Fruit fly (Drosophila melanogaster) S2 (cell line): ENCODE data around the gene mab-21.

Experiments
- CG8478 ChIP-seq: fragments of >200 bp; optimal IDR thresholded peaks from 2 replicates; lab custom pipeline; 2018
- CTCF ChIP-seq, 2 experiments: fragments of >200 bp; optimal IDR thresholded peaks; 2 replicates each; lab custom pipeline; 2018

The mab-21 gene

dm6 chrX:6012976-6013684 is at the start of gene mab-21:
mab-21 (minus strand) TSS chrX:6013181.
- no peak for TF ChIP-seq CG8478 (lab: Kevin White, UChicago)
- TF ChIP-seq CTCF (optimal IDR thresholded peaks at IDR 0.05; lab: Kevin White, UChicago): no peak

dm6 chrX:6062160-6062559 is 49.2 kb upstream of the mab-21 start:
- no peak for TF ChIP-seq CG8478 (lab: Kevin White, UChicago)
- TF ChIP-seq CTCF (optimal IDR thresholded peaks at IDR 0.05; lab: Kevin White, UChicago): no peak

- TF ChIP-seq CTCF (optimal IDR thresholded peaks at IDR 0.05; lab: Kevin White, UChicago) (no peak), CG8478 (lab: Kevin White, UChicago) (no peak)
Measured at dm6 chrX:6059135-6059824, 46.3 kb upstream of the mab-21 start.

dm6 chrX:6054031-6054430 is 41.0 kb upstream of the mab-21 start:
- TF ChIP-seq CG8478 (lab: Kevin White, UChicago) (no peak), CTCF (optimal IDR thresholded peaks at IDR 0.05; lab: Kevin White, UChicago) (no peak)

- TF ChIP-seq CTCF (optimal IDR thresholded peaks at IDR 0.05; lab: Kevin White, UChicago) (no peak), CG8478 (lab: Kevin White, UChicago) (no peak)
Measured at dm6 chrX:6052855-6053254, 39.9 kb upstream of the mab-21 start.

dm6 chrX:6050935-6051656 is 38.1 kb upstream of the mab-21 start:
- no peak for TF ChIP-seq CG8478 (lab: Kevin White, UChicago)
- no peak for TF ChIP-seq CTCF (optimal IDR thresholded peaks at IDR 0.05; lab: Kevin White, UChicago)

dm6 chrX:6050282-6050934 is 37.4 kb upstream of the mab-21 start, which contains the start of gene CG5921:
CG5921 (plus strand) TSS chrX:6050828.
- no peak for TF ChIP-seq CTCF (optimal IDR thresholded peaks at IDR 0.05; lab: Kevin White, UChicago)
- no peak for TF ChIP-seq CG8478 (lab: Kevin White, UChicago)

dm6 chrX:6039431-6040016 is 26.5 kb upstream of the mab-21 start, which contains the start of gene CG5937:
CG5937 (plus strand) TSS chrX:6040005.
- no peak for TF ChIP-seq CTCF (optimal IDR thresholded peaks at IDR 0.05; lab: Kevin White, UChicago)
- TF ChIP-seq CG8478 (lab: Kevin White, UChicago): no peak

dm6 chrX:6037180-6037946 is 24.4 kb upstream of the mab-21 start, which contains the start of the genes rux and MCTS1:
rux (minus strand) TSS chrX:6037800.
MCTS1 (plus strand) TSS chrX:6037892.
- TF ChIP-seq CG8478 (lab: Kevin White, UChicago): no peak
- no peak for TF ChIP-seq CTCF (optimal IDR thresholded peaks at IDR 0.05; lab: Kevin White, UChicago)

- TF ChIP-seq CG8478 (lab: Kevin White, UChicago) (no peak), CTCF (optimal IDR thresholded peaks at IDR 0.05; lab: Kevin White, UChicago) (peak; percentile 32 to 72)
Measured at dm6 chrX:6035359-6035758, 22.4 kb upstream of the mab-21 start.

dm6 chrX:6034741-6035140 is 21.8 kb upstream of the mab-21 start:
- TF ChIP-seq CG8478 (lab: Kevin White, UChicago): no peak
- TF ChIP-seq CTCF (optimal IDR thresholded peaks at IDR 0.05; lab: Kevin White, UChicago): no peak

dm6 chrX:6032826-6033225 is 19.8 kb upstream of the mab-21 start:
- no peak for TF ChIP-seq CTCF (optimal IDR thresholded peaks at IDR 0.05; lab: Kevin White, UChicago)
- TF ChIP-seq CG8478 (lab: Kevin White, UChicago): no peak

- TF ChIP-seq CG8478 (lab: Kevin White, UChicago): no peak
- TF ChIP-seq CTCF (optimal IDR thresholded peaks at IDR 0.05; lab: Kevin White, UChicago): no peak
Measured at dm6 chrX:6031692-6032091, 18.7 kb upstream of the mab-21 start.
